Worm (Caenorhabditis elegans): ENCODE data around the gene C24D10.5.

Gene C24D10.5

ce11 chrIV:5149793-5150192 lies at the start of gene C24D10.5:
Gene C24D10.5 (plus strand): TSS chrIV:5150093.
- TF ChIP-seq unc-62 (GFP tag; optimal IDR thresholded peaks at IDR 0.05): no peak
- TF ChIP-seq ceh-27 (GFP tag; optimal IDR thresholded peaks at IDR 0.05): no peak
- no peak for TF ChIP-seq nfya-1 (tag; optimal IDR thresholded peaks at IDR 0.05; ENCODE audit: borderline replicate concordance, insufficient read depth)
- TF ChIP-seq nhr-80 (tag; optimal IDR thresholded peaks at IDR 0.05): no peak
- no peak for TF ChIP-seq Y67H2A.10 (GFP tag; conservative IDR thresholded peaks at IDR 0.05)
- no peak for TF ChIP-seq tlf-1 (GFP tag; optimal IDR thresholded peaks at IDR 0.05)
- no peak for TF ChIP-seq rpc-1 (optimal IDR thresholded peaks at IDR 0.05)
- TF ChIP-seq rpc-1 (tag; optimal IDR thresholded peaks at IDR 0.05): no peak
- no peak for TF ChIP-seq athp-1 (tag; optimal IDR thresholded peaks at IDR 0.05)
- no peak for TF ChIP-seq nfya-2 (GFP tag; IDR thresholded peaks at IDR 0.05)
- no peak for TF ChIP-seq lag-1 (GFP tag; IDR thresholded peaks at IDR 0.05)
- no peak for TF ChIP-seq cebp-2 (GFP tag; IDR thresholded peaks at IDR 0.05)
- TF ChIP-seq nhr-120 (GFP tag; IDR thresholded peaks at IDR 0.05): no peak
- TF ChIP-seq attf-6 (GFP tag; IDR thresholded peaks at IDR 0.05): no peak
- TF ChIP-seq ceh-91 (GFP tag; IDR thresholded peaks at IDR 0.05): no peak
- no peak for TF ChIP-seq ztf-18 (tag; optimal IDR thresholded peaks at IDR 0.05)
- no peak for TF ChIP-seq lsl-1 (GFP tag; optimal IDR thresholded peaks at IDR 0.05)
- no peak for TF ChIP-seq ama-1 (optimal IDR thresholded peaks at IDR 0.05)
- TF ChIP-seq ama-1 (GFP tag; optimal IDR thresholded peaks at IDR 0.05): no peak
- no peak for TF ChIP-seq madf-8 (GFP tag; conservative IDR thresholded peaks at IDR 0.05)

- peak; percentile 17 for TF ChIP-seq K12H6.12 (tag; optimal IDR thresholded peaks at IDR 0.05)
- no peak for TF ChIP-seq snpc-4 (GFP tag; optimal IDR thresholded peaks at IDR 0.05)
- no peak for TF ChIP-seq snpc-4 (tag; optimal IDR thresholded peaks at IDR 0.05)
- no peak for TF ChIP-seq dpl-1 (GFP tag; optimal IDR thresholded peaks at IDR 0.05)
- TF ChIP-seq ztf-6 (GFP tag; IDR thresholded peaks at IDR 0.05): no peak
- no peak for TF ChIP-seq dox-1 (GFP tag; IDR thresholded peaks at IDR 0.05)
- no peak for TF ChIP-seq hrde-1 (tag; optimal IDR thresholded peaks at IDR 0.05; ENCODE audit: borderline replicate concordance)
- 0 out of 2 replicates have a peak, but pooled peaks have one; percentile 21 for TF ChIP-seq nfyb-1 (GFP tag; IDR thresholded peaks at IDR 0.05)
- TF ChIP-seq hmg-1.2 (GFP tag; IDR thresholded peaks at IDR 0.05): no peak
Measured at ce11 chrIV:5100145-5100544, 49.7 kb upstream of the C24D10.5 start.

- TF ChIP-seq hrde-1 (tag; optimal IDR thresholded peaks at IDR 0.05; ENCODE audit: borderline replicate concordance) (no peak), snpc-4 (GFP tag; optimal IDR thresholded peaks at IDR 0.05) (no peak), snpc-4 (tag; optimal IDR thresholded peaks at IDR 0.05) (no peak)
Measured at ce11 chrIV:5101945-5102344, 47.9 kb upstream of the C24D10.5 start.

ce11 chrIV:5103229-5103894 lies 46.5 kb upstream of the C24D10.5 start, which contains the start of gene C02B10.3:
Gene C02B10.3 (minus strand): TSS chrIV:5103279.
- peak; percentile 36 for TF ChIP-seq K12H6.12 (tag; optimal IDR thresholded peaks at IDR 0.05)
- no peak for TF ChIP-seq mel-28 (tag; optimal IDR thresholded peaks at IDR 0.05; ENCODE audit: borderline replicate concordance)
- peak; percentile 7; the same call in 1 of the 2 replicates for TF ChIP-seq hmg-1.2 (GFP tag; IDR thresholded peaks at IDR 0.05)
- TF ChIP-seq egrh-3 (GFP tag; IDR thresholded peaks at IDR 0.05): no peak

ce11 chrIV:5108971-5109370 lies 40.9 kb upstream of the C24D10.5 start:
- TF ChIP-seq C06A6.2 (GFP tag; conservative IDR thresholded peaks at IDR 0.05) (no peak), ceh-79 (tag; optimal IDR thresholded peaks at IDR 0.05) (no peak)
